Worm (Caenorhabditis elegans) whole organism, L4 larva: Measurements from ENCODE around the gene fut-8.

Source experiments
- F37D6.2 ChIP-seq: sonication (generic microtip); optimal IDR thresholded peaks from 2 replicates; lab custom pipeline; 2016; ENCODE audit warnings: mild to moderate bottlenecking, missing genetic modification characterization, missing compliant biosample characterization
- F44E2.7 ChIP-seq: fragments of 200-800 bp; sonication (Bioruptor generic); IDR thresholded peaks from 2 replicates; pipeline ENCODE4 v2.1.2; 2022; ENCODE audit warnings: missing genetic modification characterization, missing compliant biosample characterization
- Y75B8A.6 ChIP-seq: fragments of 200-800 bp; sonication (Bioruptor generic); IDR thresholded peaks from 2 replicates; pipeline ENCODE4 v1.3.6; 2022; ENCODE audit warnings: missing genetic modification reagents, missing genetic modification characterization, missing compliant biosample characterization
- aly-2 ChIP-seq: sonication (generic microtip); optimal IDR thresholded peaks from 2 replicates; lab custom pipeline; 2018; ENCODE audit warnings: missing biosample characterization, missing genetic modification characterization
- ama-1 ChIP-seq: fragments of 150-350 bp; optimal IDR thresholded peaks from 2 replicates; lab custom pipeline; 2014; ENCODE audit warnings: inconsistent platforms, mixed read lengths
- arid-1 ChIP-seq: fragments of 200-800 bp; sonication (Bioruptor generic); conservative IDR thresholded peaks from 2 replicates; pipeline ENCODE4 v1.3.6; 2022; ENCODE audit warnings: missing genetic modification reagents, missing genetic modification characterization, missing compliant biosample characterization
- ceh-28 ChIP-seq: fragments of 150-350 bp; optimal IDR thresholded peaks from 2 replicates; lab custom pipeline; 2014; ENCODE audit warnings: missing biosample characterization, missing genetic modification reagents, missing genetic modification characterization
- ceh-44 ChIP-seq: fragments of 200-800 bp; sonication (Bioruptor generic); IDR thresholded peaks from 2 replicates; pipeline ENCODE4 v1.3.6; 2022; ENCODE audit warnings: missing genetic modification reagents, missing genetic modification characterization, missing compliant biosample characterization
- ceh-62 ChIP-seq: sonication (generic microtip); optimal IDR thresholded peaks from 2 replicates; lab custom pipeline; 2017; ENCODE audit warnings: missing biosample characterization, missing genetic modification characterization
- ces-1 ChIP-seq: fragments of 150-350 bp; sonication (generic microtip); optimal IDR thresholded peaks from 4 replicates; lab custom pipeline; 2014; ENCODE audit warnings: missing biosample characterization, missing genetic modification reagents, missing genetic modification characterization
- cey-2 ChIP-seq: sonication (generic microtip); optimal IDR thresholded peaks from 3 replicates; lab custom pipeline; 2017; ENCODE audit warnings: missing genetic modification characterization, mild to moderate bottlenecking, missing compliant biosample characterization, antibody characterized with exemption, borderline replicate concordance; ENCODE audit not compliant: insufficient read depth
- daf-12 ChIP-seq: fragments of 150-350 bp; optimal IDR thresholded peaks from 2 replicates; lab custom pipeline; 2014; ENCODE audit warnings: missing biosample characterization, missing genetic modification reagents, missing genetic modification characterization
- dmd-8 ChIP-seq: fragments of 200-800 bp; sonication (Bioruptor generic); IDR thresholded peaks from 2 replicates; pipeline ENCODE4 v1.3.6; 2022; ENCODE audit warnings: missing genetic modification characterization, missing compliant biosample characterization
- dmd-9 ChIP-seq: fragments of 200-800 bp; sonication (Bioruptor generic); IDR thresholded peaks from 2 replicates; pipeline ENCODE4 v1.3.6; 2022; ENCODE audit warnings: missing genetic modification reagents, missing genetic modification characterization, missing compliant biosample characterization
- dpl-1 ChIP-seq: fragments of 150-350 bp; optimal IDR thresholded peaks from 2 replicates; lab custom pipeline; 2014; ENCODE audit warnings: missing biosample characterization, missing genetic modification reagents, missing genetic modification characterization
- duxl-1 ChIP-seq: sonication (generic microtip); optimal IDR thresholded peaks from 2 replicates; lab custom pipeline; 2016; ENCODE audit warnings: mild to moderate bottlenecking, missing genetic modification characterization, moderate library complexity, missing compliant biosample characterization; ENCODE audit not compliant: poor library complexity
- egl-27 ChIP-seq: sonication (generic microtip); optimal IDR thresholded peaks from 3 replicates; lab custom pipeline; 2017; ENCODE audit warnings: missing biosample characterization, missing genetic modification reagents, missing genetic modification characterization
- egl-43 ChIP-seq: fragments of 200-800 bp; sonication (Bioruptor generic); IDR thresholded peaks from 2 replicates; pipeline ENCODE4 v1.3.6; 2022; ENCODE audit warnings: missing genetic modification reagents, missing genetic modification characterization, missing compliant biosample characterization
- fkh-10 ChIP-seq: fragments of 150-350 bp; optimal IDR thresholded peaks from 2 replicates; lab custom pipeline; 2014; ENCODE audit warnings: missing biosample characterization, missing genetic modification reagents, missing genetic modification characterization
- hif-1 ChIP-seq, 2 experiments: sonication (generic microtip); optimal IDR thresholded peaks; 2 replicates each; lab custom pipeline; 2016 to 2017; ENCODE audit warnings: missing compliant biosample characterization in 2 of 2, missing genetic modification characterization in 2 of 2, missing genetic modification reagents in 2 of 2, missing genotype in 2 of 2, mild to moderate bottlenecking in 1 of 2
- hlh-11 ChIP-seq: fragments of 200-800 bp; sonication (Bioruptor generic); optimal IDR thresholded peaks from 2 replicates; lab custom pipeline; 2018; ENCODE audit warnings: mild to moderate bottlenecking, missing genetic modification characterization, missing compliant biosample characterization
- hlh-30 ChIP-seq: sonication (generic microtip); optimal IDR thresholded peaks from 2 replicates; lab custom pipeline; 2017; ENCODE audit warnings: antibody characterized with exemption, mild to moderate bottlenecking, missing genetic modification characterization, missing compliant biosample characterization; ENCODE audit not compliant: insufficient read depth
- lim-7 ChIP-seq: fragments of 200-800 bp; sonication (Bioruptor generic); IDR thresholded peaks from 2 replicates; pipeline ENCODE4 v1.3.6; 2022; ENCODE audit warnings: missing genetic modification characterization, missing compliant biosample characterization
- lin-15B ChIP-seq: fragments of 150-350 bp; sonication (generic microtip); optimal IDR thresholded peaks from 3 replicates; lab custom pipeline; 2014; ENCODE audit warnings: missing biosample characterization, missing genetic modification characterization
- lin-29 ChIP-seq: fragments of 200-800 bp; sonication (Bioruptor generic); IDR thresholded peaks from 2 replicates; pipeline ENCODE4 v1.3.6; 2022; ENCODE audit warnings: missing genetic modification reagents, missing genetic modification characterization, missing compliant biosample characterization
- lin-38 ChIP-seq: fragments of 200-800 bp; sonication (Bioruptor generic); IDR thresholded peaks from 2 replicates; pipeline ENCODE4 v1.3.6; 2022; ENCODE audit warnings: missing genetic modification reagents, missing genetic modification characterization, missing compliant biosample characterization
- madf-5 ChIP-seq, 2 experiments: fragments of 200-800 bp; sonication (Bioruptor generic); IDR thresholded peaks; 2 replicates each; pipeline ENCODE4 v1.3.6; 2022; ENCODE audit warnings: missing compliant biosample characterization in 2 of 2, missing genetic modification characterization in 2 of 2
- madf-9 ChIP-seq: fragments of 200-800 bp; sonication (Bioruptor generic); conservative IDR thresholded peaks from 2 replicates; pipeline ENCODE4 v1.3.6; 2022; ENCODE audit warnings: missing genetic modification reagents, missing genetic modification characterization, missing compliant biosample characterization
- mdl-1 ChIP-seq, 2 experiments: fragments of 150-350 bp in 1 of 2; sonication (generic microtip) in 1 of 2; optimal IDR thresholded peaks; 2 replicates each; lab custom pipeline; 2014 to 2017; ENCODE audit warnings: missing biosample characterization in 2 of 2, missing genetic modification characterization in 2 of 2
- mes-2 ChIP-seq: sonication (generic microtip); optimal IDR thresholded peaks from 2 replicates; lab custom pipeline; 2016; ENCODE audit warnings: missing genotype, mild to moderate bottlenecking, missing genetic modification characterization, missing compliant biosample characterization; ENCODE audit not compliant: poor library complexity, severe bottlenecking
- mxl-3 ChIP-seq: fragments of 200-800 bp; sonication (Bioruptor generic); optimal IDR thresholded peaks from 2 replicates; lab custom pipeline; 2018; ENCODE audit warnings: mild to moderate bottlenecking, missing genetic modification characterization, missing compliant biosample characterization
- nhr-11 ChIP-seq: fragments of 150-350 bp; optimal IDR thresholded peaks from 2 replicates; lab custom pipeline; 2014; ENCODE audit warnings: missing biosample characterization, missing genetic modification characterization
- nhr-237 ChIP-seq: sonication (generic microtip); optimal IDR thresholded peaks from 2 replicates; lab custom pipeline; 2017; ENCODE audit warnings: missing biosample characterization, missing genetic modification characterization
- nhr-41 ChIP-seq: fragments of 200-800 bp; sonication (Bioruptor generic); IDR thresholded peaks from 2 replicates; pipeline ENCODE4 v1.3.6; 2022; ENCODE audit warnings: missing genetic modification reagents, missing genetic modification characterization, missing compliant biosample characterization
- nhr-76 ChIP-seq: fragments of 150-350 bp; optimal IDR thresholded peaks from 2 replicates; lab custom pipeline; 2014; ENCODE audit warnings: missing biosample characterization, missing genetic modification characterization
- nhr-77 ChIP-seq: fragments of 150-350 bp; optimal IDR thresholded peaks from 2 replicates; lab custom pipeline; 2014; ENCODE audit warnings: missing biosample characterization, missing genetic modification characterization
- pha-4 ChIP-seq, 2 experiments: fragments of 150-350 bp in 1 of 2; fragments of 200-800 bp in 1 of 2; sonication (Bioruptor generic) in 1 of 2; IDR thresholded peaks in 1 of 2; optimal IDR thresholded peaks in 1 of 2; 2 replicates each; pipeline versions ENCODE4 v1.3.6 to Lab custom; 2014 to 2022; ENCODE audit warnings: missing genetic modification characterization in 2 of 2, missing genetic modification reagents in 2 of 2, missing biosample characterization in 1 of 2, missing compliant biosample characterization in 1 of 2
- pqm-1 ChIP-seq: sonication (generic microtip); optimal IDR thresholded peaks from 2 replicates; lab custom pipeline; 2017; ENCODE audit warnings: missing biosample characterization, missing genetic modification characterization
- rbr-2 ChIP-seq: sonication (generic microtip); optimal IDR thresholded peaks from 2 replicates; lab custom pipeline; 2016; ENCODE audit warnings: missing genotype, missing genetic modification characterization, missing compliant biosample characterization
- set-16 ChIP-seq: fragments of 200-800 bp; sonication (Bioruptor generic); IDR thresholded peaks from 2 replicates; pipeline ENCODE4 v1.3.6; 2022; ENCODE audit warnings: missing genetic modification reagents, missing genetic modification characterization, missing compliant biosample characterization
- skn-1 ChIP-seq: fragments of 150-350 bp; optimal IDR thresholded peaks from 2 replicates; lab custom pipeline; 2014; ENCODE audit warnings: missing biosample characterization, missing genetic modification characterization
- spr-1 ChIP-seq: sonication (generic microtip); optimal IDR thresholded peaks from 2 replicates; lab custom pipeline; 2016; ENCODE audit warnings: mild to moderate bottlenecking, missing genetic modification characterization, missing compliant biosample characterization
- tra-1 ChIP-seq: fragments of 200-800 bp; sonication (Bioruptor generic); IDR thresholded peaks from 2 replicates; pipeline ENCODE4 v1.3.6; 2022; ENCODE audit warnings: missing genetic modification reagents, missing genetic modification characterization, missing compliant biosample characterization
- unc-130 ChIP-seq: sonication (generic microtip); optimal IDR thresholded peaks from 2 replicates; lab custom pipeline; 2016; ENCODE audit warnings: missing genetic modification reagents, missing genetic modification characterization, missing compliant biosample characterization
- unc-62 ChIP-seq, 3 experiments: fragments of 150-350 bp in 1 of 3; sonication (generic microtip); optimal IDR thresholded peaks in 2 of 3; peaks in 1 of 3; 1 replicate in 1 of 3; 2 replicates in 2 of 3; lab custom pipeline; 2014 to 2017; ENCODE audit warnings: missing biosample characterization in 3 of 3, missing genetic modification characterization in 3 of 3, missing genetic modification reagents in 3 of 3, missing genotype in 1 of 3
- vab-7 ChIP-seq: fragments of 200-800 bp; sonication (Bioruptor generic); IDR thresholded peaks from 2 replicates; pipeline ENCODE4 v1.3.6; 2022; ENCODE audit warnings: missing genetic modification reagents, missing genetic modification characterization, missing compliant biosample characterization
- zag-1 ChIP-seq: fragments of 150-350 bp; optimal IDR thresholded peaks from 2 replicates; lab custom pipeline; 2014; ENCODE audit warnings: missing biosample characterization, missing genetic modification characterization
- zfp-2 ChIP-seq: sonication (generic microtip); optimal IDR thresholded peaks from 2 replicates; lab custom pipeline; 2016; ENCODE audit warnings: mild to moderate bottlenecking, missing genetic modification characterization, missing compliant biosample characterization

The fut-8 gene

DNA sequence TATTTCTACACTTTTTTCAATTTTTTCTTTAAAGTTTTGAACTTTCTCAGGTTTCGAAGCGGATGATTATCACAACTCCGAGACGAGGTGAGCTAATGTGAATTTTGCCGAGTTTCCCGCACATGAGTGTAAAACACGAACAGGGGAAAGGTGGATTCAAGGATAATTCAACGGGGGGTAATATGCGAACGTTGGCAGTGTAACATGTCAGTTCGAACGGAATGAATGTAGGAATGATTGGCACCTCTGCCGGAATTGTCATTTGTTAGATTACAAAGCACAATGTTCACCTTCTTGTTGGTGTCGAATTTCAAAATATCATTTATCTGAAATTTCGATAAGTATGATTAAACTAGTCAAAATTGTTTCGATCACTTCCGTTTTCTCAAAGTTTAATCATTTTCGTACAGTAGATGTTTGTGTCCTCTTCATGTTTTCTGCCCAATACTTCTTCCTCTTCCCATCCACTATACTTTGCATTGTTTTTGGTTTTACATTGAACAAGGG is 28.7 kb upstream of the fut-8 start, which contains the start of gene picc-1 (continued):
- TF ChIP-seq lin-29 (GFP tag; lab: Robert Waterston, UW) = no peak
- TF ChIP-seq tra-1 = no peak
- no peak for TF ChIP-seq Y75B8A.6 (GFP tag; lab: Robert Waterston, UW)
- TF ChIP-seq nhr-41 = no peak
- TF ChIP-seq nhr-76 (tag; lab: Kevin White, UChicago) = no peak
- no peak for TF ChIP-seq hif-1 (tag; optimal IDR thresholded peaks at IDR 0.05; lab: Kevin White, UChicago)
- no peak for TF ChIP-seq ceh-62 (tag; lab: Kevin White, UChicago)
- no peak for TF ChIP-seq unc-62 (GFP tag; optimal IDR thresholded peaks at IDR 0.05 in 1 of 2; lab: Kevin White, UChicago)
- TF ChIP-seq unc-62 (tag; optimal IDR thresholded peaks at IDR 0.05; lab: Kevin White, UChicago) = no peak
- no peak for TF ChIP-seq nhr-77 (tag; lab: Kevin White, UChicago)
- no peak for TF ChIP-seq vab-7 (GFP tag; lab: Robert Waterston, UW)
- TF ChIP-seq madf-5 (GFP tag; IDR thresholded peaks at IDR 0.05; lab: Robert Waterston, UW) = no peak
- no peak for TF ChIP-seq lin-15B
- TF ChIP-seq spr-1 = no peak
- TF ChIP-seq pqm-1 (tag; lab: Kevin White, UChicago) = no peak
- no peak for TF ChIP-seq lim-7 (GFP tag; lab: Robert Waterston, UW)
- TF ChIP-seq dmd-9 (GFP tag; lab: Robert Waterston, UW) = 0 out of 2 replicates have a peak, but pooled peaks have one; percentile 38
- TF ChIP-seq arid-1 (GFP tag; lab: Robert Waterston, UW) = no peak; the same call in 1 of the 2 replicates
- TF ChIP-seq zfp-2 (tag; lab: Kevin White, UChicago) = no peak
- TF ChIP-seq fkh-10 (GFP tag; lab: Kevin White, UChicago) = no peak
- TF ChIP-seq F44E2.7 = no peak
- TF ChIP-seq unc-130 (GFP tag; lab: Kevin White, UChicago) = no peak
- TF ChIP-seq, all 104 proteins: peak for 16

DNA sequence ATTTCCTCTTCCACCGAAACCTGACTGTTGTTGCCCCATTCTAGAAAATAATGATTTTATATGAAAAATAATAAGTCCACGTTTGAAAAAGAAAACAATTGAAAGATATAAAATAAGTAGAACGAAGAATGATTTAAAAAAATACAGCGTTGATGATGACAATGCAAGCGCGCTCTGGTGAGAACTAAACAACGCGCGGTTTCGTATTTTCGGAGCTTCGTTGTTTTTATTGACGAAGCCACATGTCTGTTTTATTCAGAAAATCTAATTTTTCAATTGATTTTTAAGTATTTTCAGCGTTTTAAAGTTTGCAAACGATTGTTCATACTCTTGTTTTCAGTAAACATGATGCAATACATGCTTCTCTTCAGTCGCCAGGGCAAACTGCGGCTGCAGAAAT is 27.3 kb upstream of the fut-8 start, which contains the start of the genes rpt-2 and aps-1:
Gene rpt-2 (minus strand): TSS at position 40 of the 400 bp plus-strand sequence.
Gene aps-1 (plus strand): TSS at position 341 of the 400 bp plus-strand sequence.
- TF ChIP-seq mes-2 (tag; lab: Kevin White, UChicago) (peak; percentile 87), pha-4 (GFP tag; IDR thresholded peaks at IDR 0.05; lab: Robert Waterston, UW) (no peak; the same call in 1 of the 2 replicates), pha-4 (tag; optimal IDR thresholded peaks at IDR 0.05; lab: Kevin White, UChicago) (peak; percentile 83), lin-15B (peak; percentile 68), unc-62 (GFP tag; optimal IDR thresholded peaks at IDR 0.05 in 1 of 2; lab: Kevin White, UChicago) (no peak), unc-62 (tag; optimal IDR thresholded peaks at IDR 0.05; lab: Kevin White, UChicago) (no peak), daf-12 (tag; lab: Kevin White, UChicago) (no peak), skn-1 (tag; lab: Kevin White, UChicago) (no peak), hlh-30 (tag; lab: Kevin White, UChicago) (peak; percentile 89), mxl-3 (GFP tag; lab: Kevin White, UChicago) (peak; percentile 50), ceh-28 (tag; lab: Kevin White, UChicago) (no peak), lin-38 (GFP tag; lab: Robert Waterston, UW) (peak; percentile 97), nhr-237 (no peak), egl-43 (GFP tag; lab: Robert Waterston, UW) (no peak), ces-1 (no peak), cey-2 (tag; lab: Kevin White, UChicago) (no peak), ama-1 (lab: Kevin White, UChicago) (no peak), ceh-44 (GFP tag; lab: Robert Waterston, UW) (no peak), aly-2 (tag; lab: Kevin White, UChicago) (no peak), fkh-10 (GFP tag; lab: Kevin White, UChicago) (no peak), zag-1 (tag; lab: Kevin White, UChicago) (no peak), hlh-11 (tag; lab: Kevin White, UChicago) (peak; percentile 60), nhr-11 (tag; lab: Kevin White, UChicago) (peak; percentile 61), dmd-8 (GFP tag; lab: Robert Waterston, UW) (no peak), pqm-1 (tag; lab: Kevin White, UChicago) (peak; percentile 8), madf-9 (GFP tag; lab: Robert Waterston, UW) (no peak), dpl-1 (GFP tag; lab: Kevin White, UChicago) (peak; percentile 79), arid-1 (GFP tag; lab: Robert Waterston, UW) (no peak), egl-27 (no peak), set-16 (GFP tag; lab: Robert Waterston, UW) (no peak), duxl-1 (tag; lab: Kevin White, UChicago) (peak; percentile 46), rbr-2 (tag; lab: Kevin White, UChicago) (peak; percentile 68), F37D6.2 (peak; percentile 1), mdl-1 (tag; optimal IDR thresholded peaks at IDR 0.05; lab: Kevin White, UChicago) (peak in 1 of 2 experiments; percentile 67)
